Worm (Caenorhabditis elegans): ENCODE measurements around the gene hsp-25.

ce11 chrX:5995613-5996206, 43.7 kb downstream of the hsp-25 start, which contains the start of gene inx-3:
- no peak for TF ChIP-seq ama-1 (optimal IDR thresholded peaks at IDR 0.05)
- TF ChIP-seq aly-1 (tag; optimal IDR thresholded peaks at IDR 0.05): peak; percentile 31
- TF ChIP-seq B0310.2 (tag; optimal IDR thresholded peaks at IDR 0.05): no peak
- no peak for TF ChIP-seq ets-7 (tag; optimal IDR thresholded peaks at IDR 0.05)
- no peak; the same call in 1 of the 2 replicates for TF ChIP-seq pes-1 (GFP tag; IDR thresholded peaks at IDR 0.05)
- no peak for TF ChIP-seq tra-4 (tag; optimal IDR thresholded peaks at IDR 0.05)
- TF ChIP-seq F13C5.2 (tag; optimal IDR thresholded peaks at IDR 0.05): no peak
- 0 out of 2 replicates have a peak, but pooled peaks have one; percentile 25 for TF ChIP-seq sea-1 (GFP tag; conservative IDR thresholded peaks at IDR 0.05)
- TF ChIP-seq tbx-11 (GFP tag; IDR thresholded peaks at IDR 0.05): no peak
- no peak for TF ChIP-seq hnd-1 (tag; optimal IDR thresholded peaks at IDR 0.05)
